Fruit fly (Drosophila melanogaster): Measurements from ENCODE around the gene bbg.

dm6 chr3L:14427292-14427729 is 108.8 kb downstream of the bbg start:
- peak; percentile 30 for TF ChIP-seq CG14711 (tag; optimal IDR thresholded peaks at IDR 0.05)
- TF ChIP-seq Mnt (GFP tag; optimal IDR thresholded peaks at IDR 0.05), result peak; percentile 69
- peak; percentile 30 for TF ChIP-seq kay (GFP tag; ENCODE audit: borderline replicate concordance)
- peak; percentile 18 for TF ChIP-seq pad (GFP tag; optimal IDR thresholded peaks at IDR 0.05)
- peak; percentile 23 for TF ChIP-seq toe (GFP tag; optimal IDR thresholded peaks at IDR 0.05)
- TF ChIP-seq CG7045 (GFP tag; optimal IDR thresholded peaks at IDR 0.05), result no peak
- TF ChIP-seq CG11617 (GFP tag; optimal IDR thresholded peaks at IDR 0.05), result peak; percentile 15
